Worm (Caenorhabditis elegans): ENCODE measurements around the gene F54C4.4.

Gene F54C4.4

DNA sequence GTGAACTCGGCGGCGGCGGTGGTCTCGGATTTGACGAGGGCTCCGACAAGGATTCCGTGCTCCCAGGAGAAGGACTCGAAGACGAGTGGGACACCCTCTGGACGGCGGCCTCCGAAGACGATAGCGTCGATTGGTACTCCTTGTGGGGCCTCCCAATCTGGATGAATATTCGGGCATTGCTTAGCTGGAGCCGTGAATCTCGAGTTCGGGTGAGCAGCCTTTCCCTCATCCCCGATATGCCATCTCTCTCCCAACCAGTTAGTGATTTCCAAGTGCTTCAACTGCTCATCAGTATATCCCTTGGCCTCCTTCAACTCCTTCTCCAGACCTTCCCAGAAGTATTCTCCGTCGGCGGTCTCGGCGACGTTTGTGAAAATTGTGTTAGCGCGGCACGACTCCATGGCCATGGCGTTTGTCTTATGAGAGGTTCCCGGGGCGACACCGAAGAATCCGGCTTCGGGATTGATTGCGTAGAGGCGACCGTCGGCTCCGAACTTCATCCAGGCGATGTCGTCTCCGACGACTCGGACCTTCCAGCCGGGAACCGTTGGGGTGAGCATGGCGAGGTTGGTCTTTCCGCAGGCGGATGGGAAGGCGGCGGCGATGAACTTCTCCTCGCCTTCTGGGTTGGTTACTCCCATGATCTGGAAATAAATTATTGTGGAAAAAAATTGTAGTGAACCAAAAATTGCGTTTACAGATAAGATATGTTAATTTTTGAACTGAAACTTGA lies 23.4 kb downstream of the F54C4.4 start:
- TF ChIP-seq F13C5.2 (tag; optimal IDR thresholded peaks at IDR 0.05), result no peak
- no peak for TF ChIP-seq hnd-1 (tag; optimal IDR thresholded peaks at IDR 0.05)
- no peak for TF ChIP-seq ceh-13 (GFP tag; optimal IDR thresholded peaks at IDR 0.05)
- no peak for TF ChIP-seq scrt-1 (GFP tag; IDR thresholded peaks at IDR 0.05)
- TF ChIP-seq tbx-11 (GFP tag; IDR thresholded peaks at IDR 0.05), result no peak
- TF ChIP-seq B0310.2 (tag; optimal IDR thresholded peaks at IDR 0.05), result no peak
- TF ChIP-seq aly-1 (tag; optimal IDR thresholded peaks at IDR 0.05), result no peak
- no peak for TF ChIP-seq ceh-36 (tag; optimal IDR thresholded peaks at IDR 0.05)
- TF ChIP-seq hmbx-1 (tag; optimal IDR thresholded peaks at IDR 0.05), result no peak
- TF ChIP-seq ets-7 (tag; optimal IDR thresholded peaks at IDR 0.05), result no peak
- TF ChIP-seq ama-1 (optimal IDR thresholded peaks at IDR 0.05), result no peak
- no peak for TF ChIP-seq pes-1 (GFP tag; IDR thresholded peaks at IDR 0.05)
- no peak for TF ChIP-seq tra-4 (tag; optimal IDR thresholded peaks at IDR 0.05)
- TF ChIP-seq flt-1 (GFP tag; IDR thresholded peaks at IDR 0.05), result no peak
- TF ChIP-seq sea-1 (GFP tag; conservative IDR thresholded peaks at IDR 0.05), result no peak
- no peak for TF ChIP-seq hmg-4 (GFP tag; optimal IDR thresholded peaks at IDR 0.05)
- no peak for TF ChIP-seq tbx-37 (GFP tag; conservative IDR thresholded peaks at IDR 0.05)

ce11 chrIII:62383-62873 lies 24.8 kb downstream of the F54C4.4 start:
- TF ChIP-seq tra-4 (tag; optimal IDR thresholded peaks at IDR 0.05), result no peak
- TF ChIP-seq flt-1 (GFP tag; IDR thresholded peaks at IDR 0.05), result no peak
- TF ChIP-seq ets-7 (tag; optimal IDR thresholded peaks at IDR 0.05), result no peak
- no peak for TF ChIP-seq aly-1 (tag; optimal IDR thresholded peaks at IDR 0.05)
- TF ChIP-seq F13C5.2 (tag; optimal IDR thresholded peaks at IDR 0.05), result no peak
- TF ChIP-seq scrt-1 (GFP tag; IDR thresholded peaks at IDR 0.05), result no peak
- no peak for TF ChIP-seq B0310.2 (tag; optimal IDR thresholded peaks at IDR 0.05)
- TF ChIP-seq hmbx-1 (tag; optimal IDR thresholded peaks at IDR 0.05), result no peak

ce11 chrIII:61045-61444 lies 26.1 kb downstream of the F54C4.4 start, which contains the start of gene btb-5:
TSS of gene btb-5 (minus strand) at chrIII:61145.
- no peak for TF ChIP-seq tbx-37 (GFP tag; conservative IDR thresholded peaks at IDR 0.05)
- TF ChIP-seq ama-1 (optimal IDR thresholded peaks at IDR 0.05), result no peak
- no peak for TF ChIP-seq hnd-1 (tag; optimal IDR thresholded peaks at IDR 0.05)
- no peak for TF ChIP-seq ceh-36 (tag; optimal IDR thresholded peaks at IDR 0.05)
- TF ChIP-seq ets-7 (tag; optimal IDR thresholded peaks at IDR 0.05), result no peak
- TF ChIP-seq scrt-1 (GFP tag; IDR thresholded peaks at IDR 0.05), result no peak
- TF ChIP-seq sea-1 (GFP tag; conservative IDR thresholded peaks at IDR 0.05), result no peak
- no peak for TF ChIP-seq ceh-13 (GFP tag; optimal IDR thresholded peaks at IDR 0.05)

ce11 chrIII:53696-54095 lies 33.5 kb downstream of the F54C4.4 start:
- TF ChIP-seq B0310.2 (tag; optimal IDR thresholded peaks at IDR 0.05), result no peak
- TF ChIP-seq ceh-13 (GFP tag; optimal IDR thresholded peaks at IDR 0.05), result no peak
- 0 out of 2 replicates have a peak, but pooled peaks have one; percentile 5 for TF ChIP-seq sea-1 (GFP tag; conservative IDR thresholded peaks at IDR 0.05)
- no peak for TF ChIP-seq hmg-4 (GFP tag; optimal IDR thresholded peaks at IDR 0.05)
- TF ChIP-seq tbx-11 (GFP tag; IDR thresholded peaks at IDR 0.05), result no peak

ce11 chrIII:51622-52021 lies 35.6 kb downstream of the F54C4.4 start:
- no peak for TF ChIP-seq B0310.2 (tag; optimal IDR thresholded peaks at IDR 0.05)
- no peak for TF ChIP-seq sea-1 (GFP tag; conservative IDR thresholded peaks at IDR 0.05)
- peak; percentile 26; the same call in 1 of the 2 replicates for TF ChIP-seq pes-1 (GFP tag; IDR thresholded peaks at IDR 0.05)

- TF ChIP-seq flt-1 (GFP tag; IDR thresholded peaks at IDR 0.05) (no peak), scrt-1 (GFP tag; IDR thresholded peaks at IDR 0.05) (no peak), hnd-1 (tag; optimal IDR thresholded peaks at IDR 0.05) (no peak), ceh-36 (tag; optimal IDR thresholded peaks at IDR 0.05) (no peak), tbx-11 (GFP tag; IDR thresholded peaks at IDR 0.05) (no peak), ama-1 (optimal IDR thresholded peaks at IDR 0.05) (no peak), aly-1 (tag; optimal IDR thresholded peaks at IDR 0.05) (no peak), pes-1 (GFP tag; IDR thresholded peaks at IDR 0.05) (no peak), tra-4 (tag; optimal IDR thresholded peaks at IDR 0.05) (no peak), sea-1 (GFP tag; conservative IDR thresholded peaks at IDR 0.05) (no peak), F13C5.2 (tag; optimal IDR thresholded peaks at IDR 0.05) (no peak), tbx-37 (GFP tag; conservative IDR thresholded peaks at IDR 0.05) (no peak), ceh-13 (GFP tag; optimal IDR thresholded peaks at IDR 0.05) (no peak), B0310.2 (tag; optimal IDR thresholded peaks at IDR 0.05) (no peak), hmbx-1 (tag; optimal IDR thresholded peaks at IDR 0.05) (no peak), hmg-4 (GFP tag; optimal IDR thresholded peaks at IDR 0.05) (no peak), ets-7 (tag; optimal IDR thresholded peaks at IDR 0.05) (no peak)
Measured at ce11 chrIII:50418-50817, 36.8 kb downstream of the F54C4.4 start.

DNA sequence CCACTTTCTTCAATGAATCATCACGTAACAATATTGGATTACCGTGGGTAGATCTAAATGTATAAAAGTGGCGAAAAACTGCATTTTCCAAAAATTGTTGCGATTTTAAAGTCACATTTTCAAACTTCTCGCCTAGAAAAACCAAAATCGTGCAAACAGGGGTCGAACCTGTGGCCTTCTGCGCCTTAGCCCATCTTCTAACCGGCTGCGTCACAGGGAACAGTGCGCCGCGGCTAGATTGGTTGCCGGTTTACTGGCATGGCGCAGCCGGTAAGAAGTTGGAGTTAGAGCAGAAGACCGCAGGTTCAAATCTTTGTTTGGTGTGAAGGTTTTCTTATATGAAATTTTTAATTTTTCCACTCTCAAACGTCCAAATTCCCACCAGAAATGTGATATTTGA lies 38.1 kb downstream of the F54C4.4 start:
- TF ChIP-seq hmg-4 (GFP tag; optimal IDR thresholded peaks at IDR 0.05) (no peak), hnd-1 (tag; optimal IDR thresholded peaks at IDR 0.05) (no peak), ceh-13 (GFP tag; optimal IDR thresholded peaks at IDR 0.05) (no peak), ets-7 (tag; optimal IDR thresholded peaks at IDR 0.05) (no peak), tra-4 (tag; optimal IDR thresholded peaks at IDR 0.05) (no peak), scrt-1 (GFP tag; IDR thresholded peaks at IDR 0.05) (no peak), ceh-36 (tag; optimal IDR thresholded peaks at IDR 0.05) (no peak), tbx-37 (GFP tag; conservative IDR thresholded peaks at IDR 0.05) (no peak), hmbx-1 (tag; optimal IDR thresholded peaks at IDR 0.05) (no peak), sea-1 (GFP tag; conservative IDR thresholded peaks at IDR 0.05) (no peak), tbx-11 (GFP tag; IDR thresholded peaks at IDR 0.05) (no peak), B0310.2 (tag; optimal IDR thresholded peaks at IDR 0.05) (no peak), aly-1 (tag; optimal IDR thresholded peaks at IDR 0.05) (no peak), flt-1 (GFP tag; IDR thresholded peaks at IDR 0.05) (no peak), F13C5.2 (tag; optimal IDR thresholded peaks at IDR 0.05) (no peak), pes-1 (GFP tag; IDR thresholded peaks at IDR 0.05) (no peak), ama-1 (optimal IDR thresholded peaks at IDR 0.05) (no peak)
